Fruit fly (Drosophila melanogaster): ENCODE results near the gene CG11694.

The CG11694 gene

dm6 chr3R:8264302-8265080, 47.4 kb downstream of the CG11694 start, which contains the start of the genes RPA1 and Mcm2 (continued):
- TF ChIP-seq ind (GFP tag; optimal IDR thresholded peaks at IDR 0.05) (peak; percentile 87), Neu2 (GFP tag; optimal IDR thresholded peaks at IDR 0.05; ENCODE audit: borderline replicate concordance) (no peak), CG31224 (GFP tag; IDR thresholded peaks at IDR 0.05) (peak; percentile 65), slbo (GFP tag; IDR thresholded peaks at IDR 0.05) (peak; percentile 95), CG8359 (GFP tag; optimal IDR thresholded peaks at IDR 0.05; ENCODE audit: borderline replicate concordance) (peak; percentile 33), CG14014 (GFP tag; IDR thresholded peaks at IDR 0.05) (peak; percentile 76), pzg (GFP tag; optimal IDR thresholded peaks at IDR 0.05) (peak; percentile 49), eve (GFP tag; optimal IDR thresholded peaks at IDR 0.05) (no peak), CG11696 (GFP tag; IDR thresholded peaks at IDR 0.05) (0 out of 2 replicates have a peak, but pooled peaks have one; percentile 8), Mrtf (GFP tag; IDR thresholded peaks at IDR 0.05) (peak; percentile 75; the same call in 1 of the 3 replicates), Sry-β (GFP tag; optimal IDR thresholded peaks at IDR 0.05) (peak; percentile 30), Hsf (GFP tag; optimal IDR thresholded peaks at IDR 0.05) (peak; percentile 74)

dm6 chr3R:8261634-8262033, 50.3 kb downstream of the CG11694 start:
- TF ChIP-seq Trl (optimal IDR thresholded peaks at IDR 0.05) (peak in 1 of 2 experiments; percentile 74), Trl (GFP tag; optimal IDR thresholded peaks at IDR 0.05) (no peak), B-H1 (GFP tag; IDR thresholded peaks at IDR 0.05) (no peak), CG3065 (GFP tag; optimal IDR thresholded peaks at IDR 0.05) (no peak), lab (GFP tag; optimal IDR thresholded peaks at IDR 0.05) (no peak), cato (GFP tag; optimal IDR thresholded peaks at IDR 0.05; ENCODE audit: borderline replicate concordance) (no peak)

Data from whole organism, embryonic.